Worm (Caenorhabditis elegans) whole organism, midembryonic: ENCODE results near the gene mec-10.

Experiments used
- T22C8.4 ChIP-seq: fragments of 200-800 bp; sonication (Bioruptor generic); IDR thresholded peaks from 2 replicates; pipeline ENCODE4 v1.3.6; 2022; ENCODE audit warnings: missing genetic modification characterization, missing compliant biosample characterization
- cog-1 ChIP-seq: sonication (generic microtip); optimal IDR thresholded peaks from 2 replicates; lab custom pipeline; 2016; ENCODE audit warnings: missing genetic modification characterization, missing compliant biosample characterization
- flt-1 ChIP-seq: fragments of 200-800 bp; sonication (Bioruptor generic); IDR thresholded peaks from 2 replicates; pipeline ENCODE4 v1.3.6; 2022; ENCODE audit warnings: missing genetic modification characterization, missing compliant biosample characterization
- klf-2 ChIP-seq: fragments of 200-800 bp; sonication (Bioruptor generic); conservative IDR thresholded peaks from 2 replicates; pipeline ENCODE4 v1.3.6; 2022; ENCODE audit warnings: missing genetic modification reagents, missing genetic modification characterization, missing compliant biosample characterization
- med-1 ChIP-seq: sonication (generic microtip); optimal IDR thresholded peaks from 2 replicates; lab custom pipeline; 2017; ENCODE audit warnings: missing genetic modification characterization, mild to moderate bottlenecking, missing compliant biosample characterization, antibody characterized with exemption, missing genetic modification reagents; ENCODE audit not compliant: insufficient read depth
- ref-1 ChIP-seq: fragments of 200-800 bp; sonication (Bioruptor generic); conservative IDR thresholded peaks from 2 replicates; pipeline ENCODE4 v1.3.6; 2022; ENCODE audit warnings: missing genetic modification reagents, missing genetic modification characterization, missing compliant biosample characterization
- tab-1 ChIP-seq: fragments of 200-800 bp; sonication (Bioruptor generic); IDR thresholded peaks from 2 replicates; pipeline ENCODE4 v1.3.6; 2022; ENCODE audit warnings: missing genetic modification characterization, missing compliant biosample characterization
- ztf-23 ChIP-seq: fragments of 200-800 bp; sonication (Bioruptor generic); IDR thresholded peaks from 2 replicates; pipeline ENCODE4 v1.3.6; 2022; ENCODE audit warnings: missing genetic modification reagents, missing genetic modification characterization, missing compliant biosample characterization
- ztf-29 ChIP-seq: fragments of 200-800 bp; sonication (Bioruptor generic); IDR thresholded peaks from 2 replicates; pipeline ENCODE4 v1.3.6; 2022; ENCODE audit warnings: missing genetic modification reagents, missing genetic modification characterization, missing compliant biosample characterization

mec-10 gene

ce11 chrX:8423199-8423598 lies 46.9 kb downstream of the mec-10 start:
- TF ChIP-seq cog-1 (tag; lab: Kevin White, UChicago) (no peak), T22C8.4 (no peak), ref-1 (GFP tag; lab: Robert Waterston, UW) (no peak), klf-2 (no peak), med-1 (GFP tag; lab: Kevin White, UChicago) (no peak), ztf-23 (GFP tag; lab: Robert Waterston, UW) (no peak), tab-1 (no peak), flt-1 (GFP tag; lab: Robert Waterston, UW) (no peak), ztf-29 (GFP tag; lab: Robert Waterston, UW) (no peak)

- TF ChIP-seq med-1 (GFP tag; lab: Kevin White, UChicago): no peak
- no peak for TF ChIP-seq tab-1
- TF ChIP-seq ztf-23 (GFP tag; lab: Robert Waterston, UW): no peak
- TF ChIP-seq ztf-29 (GFP tag; lab: Robert Waterston, UW): no peak
- TF ChIP-seq klf-2: no peak
- no peak for TF ChIP-seq flt-1 (GFP tag; lab: Robert Waterston, UW)
- no peak for TF ChIP-seq ref-1 (GFP tag; lab: Robert Waterston, UW)
- TF ChIP-seq cog-1 (tag; lab: Kevin White, UChicago): no peak
- no peak for TF ChIP-seq T22C8.4
Observed at ce11 chrX:8422020-8422419, 48.1 kb downstream of the mec-10 start, which contains the start of gene tag-123. Gene tag-123, minus strand, starts transcription at chrX:8422055.

- TF ChIP-seq ref-1 (GFP tag; lab: Robert Waterston, UW): no peak
- no peak for TF ChIP-seq T22C8.4
- no peak for TF ChIP-seq tab-1
- TF ChIP-seq ztf-23 (GFP tag; lab: Robert Waterston, UW): no peak
- TF ChIP-seq ztf-29 (GFP tag; lab: Robert Waterston, UW): no peak
- no peak for TF ChIP-seq cog-1 (tag; lab: Kevin White, UChicago)
- no peak for TF ChIP-seq klf-2
- no peak for TF ChIP-seq med-1 (GFP tag; lab: Kevin White, UChicago)
- TF ChIP-seq flt-1 (GFP tag; lab: Robert Waterston, UW): no peak
Observed at ce11 chrX:8421594-8421993, 48.5 kb downstream of the mec-10 start.

ce11 chrX:8419252-8419651 lies 50.9 kb downstream of the mec-10 start:
- TF ChIP-seq ztf-23 (GFP tag; lab: Robert Waterston, UW) (no peak), ztf-29 (GFP tag; lab: Robert Waterston, UW) (no peak), tab-1 (no peak), T22C8.4 (no peak), med-1 (GFP tag; lab: Kevin White, UChicago) (no peak), ref-1 (GFP tag; lab: Robert Waterston, UW) (no peak), klf-2 (no peak)

ce11 chrX:8418382-8418781 lies 51.7 kb downstream of the mec-10 start, which contains the start of gene spp-13:
Gene spp-13, minus strand, starts transcription at chrX:8418524.
- no peak for TF ChIP-seq klf-2
- TF ChIP-seq ztf-23 (GFP tag; lab: Robert Waterston, UW): no peak
- no peak for TF ChIP-seq cog-1 (tag; lab: Kevin White, UChicago)
- TF ChIP-seq tab-1: no peak
- TF ChIP-seq T22C8.4: no peak
- TF ChIP-seq flt-1 (GFP tag; lab: Robert Waterston, UW): no peak
- TF ChIP-seq ref-1 (GFP tag; lab: Robert Waterston, UW): no peak
- no peak for TF ChIP-seq med-1 (GFP tag; lab: Kevin White, UChicago)
- no peak for TF ChIP-seq ztf-29 (GFP tag; lab: Robert Waterston, UW)

- TF ChIP-seq med-1 (GFP tag; lab: Kevin White, UChicago) (no peak), ztf-29 (GFP tag; lab: Robert Waterston, UW) (no peak), T22C8.4 (no peak)
Observed at ce11 chrX:8417727-8418126, 52.4 kb downstream of the mec-10 start.

ce11 chrX:8416819-8417218 lies 53.3 kb downstream of the mec-10 start, which contains the start of gene ced-8:
Gene ced-8, minus strand, starts transcription at chrX:8416919.
- TF ChIP-seq tab-1 (no peak), med-1 (GFP tag; lab: Kevin White, UChicago) (no peak), flt-1 (GFP tag; lab: Robert Waterston, UW) (no peak), ref-1 (GFP tag; lab: Robert Waterston, UW) (no peak), cog-1 (tag; lab: Kevin White, UChicago) (no peak), ztf-23 (GFP tag; lab: Robert Waterston, UW) (no peak), klf-2 (no peak), T22C8.4 (no peak), ztf-29 (GFP tag; lab: Robert Waterston, UW) (no peak)
